Worm (Caenorhabditis elegans): ENCODE results near the gene fkh-8.

DNA sequence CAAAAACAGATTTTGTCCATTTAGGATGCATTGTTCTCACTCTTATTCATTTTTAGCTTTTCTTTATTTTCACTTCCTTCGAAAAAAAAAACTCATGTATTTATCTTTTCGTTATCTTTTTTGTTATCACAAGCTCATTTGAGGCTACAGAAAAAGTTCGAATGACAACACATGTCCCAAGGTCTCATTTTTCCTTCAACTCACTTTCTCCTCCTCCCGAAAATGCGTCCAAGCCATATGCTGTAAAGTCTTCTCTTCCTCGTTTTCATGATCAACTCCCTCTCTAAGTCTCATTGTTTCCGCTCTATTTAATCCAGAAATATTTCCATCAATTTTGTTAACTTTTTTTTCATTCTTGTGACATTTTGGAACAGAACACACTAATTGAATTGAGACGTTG is 9.9 kb downstream of the fkh-8 start:
- no peak for TF ChIP-seq flt-1 (GFP tag; IDR thresholded peaks at IDR 0.05)
- TF ChIP-seq cog-1 (tag; optimal IDR thresholded peaks at IDR 0.05): no peak
- TF ChIP-seq ztf-23 (GFP tag; IDR thresholded peaks at IDR 0.05): no peak
- no peak for TF ChIP-seq T22C8.4 (GFP tag; IDR thresholded peaks at IDR 0.05)
- no peak for TF ChIP-seq ztf-29 (GFP tag; IDR thresholded peaks at IDR 0.05)
- TF ChIP-seq med-1 (GFP tag; optimal IDR thresholded peaks at IDR 0.05; ENCODE audit: insufficient read depth): no peak
